Fruit fly (Drosophila melanogaster): Measurements from ENCODE around the gene CG31704.

dm6 chr2L:11793986-11794385 is 46.5 kb upstream of the CG31704 start, which contains the start of gene CG14937:
- TF ChIP-seq HLH54F (GFP tag; optimal IDR thresholded peaks at IDR 0.05): no peak
- TF ChIP-seq MTF-1 (GFP tag; optimal IDR thresholded peaks at IDR 0.05; ENCODE audit: borderline replicate concordance): no peak
- TF ChIP-seq dmrt99B (tag; optimal IDR thresholded peaks at IDR 0.05): no peak
- no peak for TF ChIP-seq phol (tag; optimal IDR thresholded peaks at IDR 0.05)
- TF ChIP-seq CG13894 (tag; optimal IDR thresholded peaks at IDR 0.05): no peak
